Worm (Caenorhabditis elegans): Measurements from ENCODE around the gene clik-1.

The clik-1 gene

ce11 chrV:6787906-6788430 is 19.4 kb upstream of the clik-1 start, which contains the start of gene ZC404.2:
Gene ZC404.2 (plus strand): TSS chrV:6787952.
- no peak for TF ChIP-seq dve-1 (tag; optimal IDR thresholded peaks at IDR 0.05)
- TF ChIP-seq ceh-31 (tag; optimal IDR thresholded peaks at IDR 0.05), result no peak
- no peak for TF ChIP-seq ets-4 (tag; optimal IDR thresholded peaks at IDR 0.05)
- TF ChIP-seq ceh-6 (GFP tag; optimal IDR thresholded peaks at IDR 0.05), result no peak
- no peak for TF ChIP-seq ceh-45 (GFP tag; IDR thresholded peaks at IDR 0.05)
- peak; percentile 46 for TF ChIP-seq ama-1 (optimal IDR thresholded peaks at IDR 0.05)

- peak; percentile 20 for TF ChIP-seq ceh-2 (tag; optimal IDR thresholded peaks at IDR 0.05)
- TF ChIP-seq fkh-10 (GFP tag; optimal IDR thresholded peaks at IDR 0.05), result no peak
- peak; percentile 30 for TF ChIP-seq Y22D7AL.16 (tag; optimal IDR thresholded peaks at IDR 0.05)
- no peak for TF ChIP-seq F13H6.1 (tag; optimal IDR thresholded peaks at IDR 0.05)
- TF ChIP-seq npax-4 (tag; optimal IDR thresholded peaks at IDR 0.05), result no peak
- peak; percentile 39 for TF ChIP-seq ceh-31 (tag; optimal IDR thresholded peaks at IDR 0.05)
- TF ChIP-seq ref-2 (tag; optimal IDR thresholded peaks at IDR 0.05), result peak; percentile 16
- TF ChIP-seq unc-55 (GFP tag; optimal IDR thresholded peaks at IDR 0.05), result peak; percentile 1
- TF ChIP-seq odd-2 (tag; optimal IDR thresholded peaks at IDR 0.05), result peak; percentile 21
- TF ChIP-seq ceh-14 (tag; optimal IDR thresholded peaks at IDR 0.05), result peak; percentile 8
- TF ChIP-seq madf-2 (tag; optimal IDR thresholded peaks at IDR 0.05), result peak; percentile 47
- peak; percentile 28 for TF ChIP-seq sox-4 (tag; optimal IDR thresholded peaks at IDR 0.05)
- peak; percentile 29 for TF ChIP-seq dve-1 (tag; optimal IDR thresholded peaks at IDR 0.05)
- peak; percentile 62 for TF ChIP-seq sox-2 (GFP tag; IDR thresholded peaks at IDR 0.05)
- TF ChIP-seq hlh-8 (tag; optimal IDR thresholded peaks at IDR 0.05), result no peak
- TF ChIP-seq pax-1 (tag; optimal IDR thresholded peaks at IDR 0.05), result peak; percentile 64
- peak; percentile 48 for TF ChIP-seq tbx-2 (tag; optimal IDR thresholded peaks at IDR 0.05)
- TF ChIP-seq K09A11.1 (tag; optimal IDR thresholded peaks at IDR 0.05; ENCODE audit: insufficient read depth), result peak; percentile 35
- TF ChIP-seq ttx-3 (tag; optimal IDR thresholded peaks at IDR 0.05), result no peak
- peak; percentile 10 for TF ChIP-seq zip-5 (tag; optimal IDR thresholded peaks at IDR 0.05)
- peak; percentile 59 for TF ChIP-seq elt-2 (tag; optimal IDR thresholded peaks at IDR 0.05)
- peak; percentile 7 for TF ChIP-seq fax-1 (tag; optimal IDR thresholded peaks at IDR 0.05)
- TF ChIP-seq unc-42 (tag; optimal IDR thresholded peaks at IDR 0.05), result peak; percentile 71
- TF ChIP-seq ztf-16 (tag; optimal IDR thresholded peaks at IDR 0.05), result peak; percentile 29
- peak; percentile 74 for TF ChIP-seq nfya-1 (tag; optimal IDR thresholded peaks at IDR 0.05)
- TF ChIP-seq ceh-6 (GFP tag; optimal IDR thresholded peaks at IDR 0.05), result no peak
- peak; percentile 39 for TF ChIP-seq C08G9.2 (tag; optimal IDR thresholded peaks at IDR 0.05)
- TF ChIP-seq pqm-1 (tag; optimal IDR thresholded peaks at IDR 0.05), result no peak
- TF ChIP-seq hlh-13 (GFP tag; optimal IDR thresholded peaks at IDR 0.05), result no peak
- TF ChIP-seq ceh-45 (GFP tag; IDR thresholded peaks at IDR 0.05), result no peak
These were observed 16.4 kb upstream of the clik-1 start, which contains the start of the genes spn-4 and spe-39 for ce11 chrV:6784853-6785492. Gene spn-4 (minus strand): TSS chrV:6784903. Gene spe-39 (plus strand): TSS chrV:6785451.

DNA sequence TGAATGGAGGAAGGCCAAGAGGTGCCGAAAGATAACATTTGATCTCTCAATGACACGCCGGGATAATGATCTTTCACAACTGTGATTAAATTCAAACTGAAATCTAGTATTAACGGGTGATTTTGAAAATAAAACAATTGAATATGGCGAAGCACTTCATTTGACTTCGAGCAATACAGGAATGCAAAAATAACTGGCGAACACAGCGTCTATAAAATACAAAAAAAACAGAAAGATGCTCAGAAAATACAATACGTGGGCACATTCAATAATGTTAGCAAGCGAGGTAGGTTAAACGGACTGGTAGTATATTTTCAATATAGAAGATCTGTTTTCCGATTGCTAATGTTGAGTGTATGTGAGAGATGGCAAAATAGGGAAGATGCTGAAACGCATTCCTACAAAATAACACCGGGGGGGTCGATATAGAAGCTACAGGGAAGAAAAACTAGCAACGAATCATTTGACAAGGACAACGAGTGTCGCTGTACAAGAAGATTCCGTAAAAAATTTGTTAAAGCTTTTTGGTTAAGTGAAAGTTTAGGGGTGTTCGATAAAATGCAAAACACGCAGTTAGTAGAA is 14.6 kb upstream of the clik-1 start:
- TF ChIP-seq lin-11 (tag; optimal IDR thresholded peaks at IDR 0.05) (no peak), unc-42 (tag; optimal IDR thresholded peaks at IDR 0.05) (no peak), madf-2 (tag; optimal IDR thresholded peaks at IDR 0.05) (no peak), pax-1 (tag; optimal IDR thresholded peaks at IDR 0.05) (no peak), pha-4 (tag; optimal IDR thresholded peaks at IDR 0.05) (no peak), ceh-34 (tag; optimal IDR thresholded peaks at IDR 0.05) (no peak), ceh-14 (tag; optimal IDR thresholded peaks at IDR 0.05) (no peak), ahr-1 (tag; optimal IDR thresholded peaks at IDR 0.05) (no peak), ets-4 (tag; optimal IDR thresholded peaks at IDR 0.05) (no peak), ceh-45 (GFP tag; IDR thresholded peaks at IDR 0.05) (no peak), ztf-16 (tag; optimal IDR thresholded peaks at IDR 0.05) (no peak)
